Worm (Caenorhabditis elegans) whole organism, midembryonic: ENCODE measurements around the gene nhr-60.
"Not testable (repeated sequence)": the region's sequence is repeated elsewhere in the genome, so short reads cannot be mapped to it uniquely, and the experiment has no call there.

Experiments used
- T22C8.4 ChIP-seq: fragments of 200-800 bp; sonication (Bioruptor generic); IDR thresholded peaks from 2 replicates; pipeline ENCODE4 v1.3.6; 2022; ENCODE audit warnings: missing genetic modification characterization, missing compliant biosample characterization
- cog-1 ChIP-seq: sonication (generic microtip); optimal IDR thresholded peaks from 2 replicates; lab custom pipeline; 2016; ENCODE audit warnings: missing genetic modification characterization, missing compliant biosample characterization
- flt-1 ChIP-seq: fragments of 200-800 bp; sonication (Bioruptor generic); IDR thresholded peaks from 2 replicates; pipeline ENCODE4 v1.3.6; 2022; ENCODE audit warnings: missing genetic modification characterization, missing compliant biosample characterization
- klf-2 ChIP-seq: fragments of 200-800 bp; sonication (Bioruptor generic); conservative IDR thresholded peaks from 2 replicates; pipeline ENCODE4 v1.3.6; 2022; ENCODE audit warnings: missing genetic modification reagents, missing genetic modification characterization, missing compliant biosample characterization
- med-1 ChIP-seq: sonication (generic microtip); optimal IDR thresholded peaks from 2 replicates; lab custom pipeline; 2017; ENCODE audit warnings: missing genetic modification characterization, mild to moderate bottlenecking, missing compliant biosample characterization, antibody characterized with exemption, missing genetic modification reagents; ENCODE audit not compliant: insufficient read depth
- ref-1 ChIP-seq: fragments of 200-800 bp; sonication (Bioruptor generic); conservative IDR thresholded peaks from 2 replicates; pipeline ENCODE4 v1.3.6; 2022; ENCODE audit warnings: missing genetic modification reagents, missing genetic modification characterization, missing compliant biosample characterization
- tab-1 ChIP-seq: fragments of 200-800 bp; sonication (Bioruptor generic); IDR thresholded peaks from 2 replicates; pipeline ENCODE4 v1.3.6; 2022; ENCODE audit warnings: missing genetic modification characterization, missing compliant biosample characterization
- ztf-23 ChIP-seq: fragments of 200-800 bp; sonication (Bioruptor generic); IDR thresholded peaks from 2 replicates; pipeline ENCODE4 v1.3.6; 2022; ENCODE audit warnings: missing genetic modification reagents, missing genetic modification characterization, missing compliant biosample characterization
- ztf-29 ChIP-seq: fragments of 200-800 bp; sonication (Bioruptor generic); IDR thresholded peaks from 2 replicates; pipeline ENCODE4 v1.3.6; 2022; ENCODE audit warnings: missing genetic modification reagents, missing genetic modification characterization, missing compliant biosample characterization

Gene nhr-60

ce11 chrV:15750130-15750529 lies 22.9 kb downstream of the nhr-60 start, which contains the start of gene str-6:
Gene str-6 (minus strand): TSS chrV:15750230.
- TF ChIP-seq T22C8.4 = no peak
- TF ChIP-seq klf-2 (GFP tag; lab: Robert Waterston, UW) = no peak
- TF ChIP-seq cog-1 (tag; lab: Kevin White, UChicago) = no peak
- TF ChIP-seq med-1 = no peak
- TF ChIP-seq flt-1 = no peak
- no peak for TF ChIP-seq ztf-29 (GFP tag; lab: Robert Waterston, UW)
- TF ChIP-seq ref-1 = no peak
- no peak for TF ChIP-seq tab-1 (GFP tag; lab: Robert Waterston, UW)

- TF ChIP-seq flt-1; T22C8.4; cog-1 (tag; lab: Kevin White, UChicago): not testable (repeated sequence)
These were observed 24.7 kb downstream of the nhr-60 start, which contains the start of gene T23D5.8 for ce11 chrV:15748343-15748742. Gene T23D5.8 (minus strand): TSS chrV:15748443.

ce11 chrV:15744366-15744765 lies 28.7 kb downstream of the nhr-60 start, which contains the start of gene str-19:
Gene str-19 (minus strand): TSS chrV:15744466.
- not testable (repeated sequence) for TF ChIP-seq klf-2 (GFP tag; lab: Robert Waterston, UW); med-1; ref-1

ce11 chrV:15741851-15742250 lies 31.2 kb downstream of the nhr-60 start, which contains the start of gene str-18:
Gene str-18 (minus strand): TSS chrV:15741951.
- no peak for TF ChIP-seq ztf-23 (GFP tag; lab: Robert Waterston, UW)
- no peak for TF ChIP-seq cog-1 (tag; lab: Kevin White, UChicago)
- no peak for TF ChIP-seq med-1
- TF ChIP-seq T22C8.4 = no peak
- TF ChIP-seq ref-1 = no peak
- TF ChIP-seq ztf-29 (GFP tag; lab: Robert Waterston, UW) = no peak
- TF ChIP-seq tab-1 (GFP tag; lab: Robert Waterston, UW) = no peak
- TF ChIP-seq flt-1 = no peak
- no peak for TF ChIP-seq klf-2 (GFP tag; lab: Robert Waterston, UW)

ce11 chrV:15735720-15736119 lies 37.3 kb downstream of the nhr-60 start, which contains the start of gene str-27:
Gene str-27 (minus strand): TSS chrV:15735820.
- no peak for TF ChIP-seq klf-2 (GFP tag; lab: Robert Waterston, UW)
- no peak for TF ChIP-seq tab-1 (GFP tag; lab: Robert Waterston, UW)
- TF ChIP-seq cog-1 (tag; lab: Kevin White, UChicago) = no peak
- TF ChIP-seq ztf-23 (GFP tag; lab: Robert Waterston, UW) = no peak
- no peak for TF ChIP-seq flt-1
- TF ChIP-seq ztf-29 (GFP tag; lab: Robert Waterston, UW) = no peak

ce11 chrV:15733568-15733967 lies 39.5 kb downstream of the nhr-60 start, which contains the start of gene T23D5.3:
Gene T23D5.3 (minus strand): TSS chrV:15733668.
- TF ChIP-seq cog-1 (tag; lab: Kevin White, UChicago) = no peak
- no peak for TF ChIP-seq flt-1
- TF ChIP-seq T22C8.4 = no peak
- no peak for TF ChIP-seq ztf-23 (GFP tag; lab: Robert Waterston, UW)
- TF ChIP-seq ztf-29 (GFP tag; lab: Robert Waterston, UW) = no peak

ce11 chrV:15733020-15733419 lies 40.0 kb downstream of the nhr-60 start:
- TF ChIP-seq ref-1 (no peak), ztf-29 (GFP tag; lab: Robert Waterston, UW) (no peak), ztf-23 (GFP tag; lab: Robert Waterston, UW) (no peak), T22C8.4 (no peak), cog-1 (tag; lab: Kevin White, UChicago) (no peak), med-1 (no peak), tab-1 (GFP tag; lab: Robert Waterston, UW) (no peak), flt-1 (no peak), klf-2 (GFP tag; lab: Robert Waterston, UW) (no peak)

ce11 chrV:15732209-15732608 lies 40.8 kb downstream of the nhr-60 start, which contains the start of gene str-38:
Gene str-38 (minus strand): TSS chrV:15732309.
- TF ChIP-seq tab-1 (GFP tag; lab: Robert Waterston, UW) (no peak), cog-1 (tag; lab: Kevin White, UChicago) (no peak), flt-1 (no peak), T22C8.4 (no peak), klf-2 (GFP tag; lab: Robert Waterston, UW) (no peak), med-1 (no peak), ztf-29 (GFP tag; lab: Robert Waterston, UW) (no peak), ref-1 (no peak), ztf-23 (GFP tag; lab: Robert Waterston, UW) (no peak)

- no peak for TF ChIP-seq flt-1
- TF ChIP-seq ztf-29 (GFP tag; lab: Robert Waterston, UW) = no peak
- no peak for TF ChIP-seq klf-2 (GFP tag; lab: Robert Waterston, UW)
- no peak for TF ChIP-seq ztf-23 (GFP tag; lab: Robert Waterston, UW)
- no peak for TF ChIP-seq tab-1 (GFP tag; lab: Robert Waterston, UW)
- TF ChIP-seq ref-1 = no peak
These were observed 42.6 kb downstream of the nhr-60 start, which contains the start of gene Y6E2A.10 for ce11 chrV:15730459-15730858. Gene Y6E2A.10 (minus strand): TSS chrV:15730559.

ce11 chrV:15726610-15727009 lies 46.4 kb downstream of the nhr-60 start, which contains the start of the genes irld-57 and sfxn-1.3:
Gene irld-57 (minus strand): TSS chrV:15726710.
Gene sfxn-1.3 (plus strand): TSS chrV:15726841.
- TF ChIP-seq med-1 (no peak), flt-1 (no peak), tab-1 (GFP tag; lab: Robert Waterston, UW) (no peak), ztf-23 (GFP tag; lab: Robert Waterston, UW) (no peak), ref-1 (no peak), ztf-29 (GFP tag; lab: Robert Waterston, UW) (no peak), klf-2 (GFP tag; lab: Robert Waterston, UW) (no peak), T22C8.4 (no peak), cog-1 (tag; lab: Kevin White, UChicago) (no peak)

- TF ChIP-seq cog-1 (tag; lab: Kevin White, UChicago) (no peak), ref-1 (no peak), med-1 (no peak), T22C8.4 (no peak), flt-1 (no peak), ztf-29 (GFP tag; lab: Robert Waterston, UW) (no peak), tab-1 (GFP tag; lab: Robert Waterston, UW) (no peak), ztf-23 (GFP tag; lab: Robert Waterston, UW) (no peak), klf-2 (GFP tag; lab: Robert Waterston, UW) (no peak)
These were observed 51.2 kb downstream of the nhr-60 start, which contains the start of gene srh-140 for ce11 chrV:15721888-15722287. Gene srh-140 (plus strand): TSS chrV:15722188.
